Fruit fly (Drosophila melanogaster) whole organism, embryonic: ENCODE results near the gene Muc68E.

ENCODE experiments used
- Abd-B ChIP-seq: fragments of 200-800 bp; sonication (Bioruptor generic); optimal IDR thresholded peaks from 2 replicates; lab custom pipeline; 2018; ENCODE audit warnings: missing biosample characterization, mild to moderate bottlenecking, missing genetic modification characterization, moderate library complexity
- Atf3 ChIP-seq: fragments of 200-800 bp; sonication (Bioruptor generic); optimal IDR thresholded peaks from 3 replicates; lab custom pipeline; 2016; ENCODE audit warnings: missing biosample characterization, missing genetic modification characterization
- B-H1 ChIP-seq: fragments of 200-800 bp; sonication (Bioruptor generic); IDR thresholded peaks from 3 replicates; pipeline ENCODE4 v1.3.6; 2022; ENCODE audit warnings: missing biosample characterization, missing genetic modification characterization
- Bteb2 ChIP-seq: fragments of 200-800 bp; sonication (Bioruptor generic); optimal IDR thresholded peaks from 2 replicates; lab custom pipeline; 2016; ENCODE audit warnings: missing biosample characterization, missing genetic modification characterization
- CG11456 ChIP-seq: fragments of 200-800 bp; sonication (Bioruptor generic); IDR thresholded peaks from 3 replicates; pipeline ENCODE4 v1.3.6; 2022; ENCODE audit warnings: missing biosample characterization, missing genetic modification characterization
- CG12744 ChIP-seq: fragments of 200-800 bp; sonication (Bioruptor generic); optimal IDR thresholded peaks from 2 replicates; lab custom pipeline; 2016; ENCODE audit warnings: missing biosample characterization, missing genetic modification characterization
- CG13296 ChIP-seq: fragments of 200-800 bp; sonication (Bioruptor generic); optimal IDR thresholded peaks from 3 replicates; lab custom pipeline; 2018; ENCODE audit warnings: missing biosample characterization, mild to moderate bottlenecking, missing genetic modification characterization
- CG15696 ChIP-seq: fragments of 200-800 bp; sonication (Bioruptor generic); optimal IDR thresholded peaks from 2 replicates; lab custom pipeline; 2019; ENCODE audit warnings: missing biosample characterization, mild to moderate bottlenecking, missing genetic modification characterization, moderate library complexity
- CG17186 ChIP-seq: fragments of 200-800 bp; sonication (Bioruptor generic); optimal IDR thresholded peaks from 3 replicates; lab custom pipeline; 2017; ENCODE audit warnings: missing biosample characterization, missing genetic modification reagents, missing genetic modification characterization
- CG17829 ChIP-seq: fragments of 200-800 bp; optimal IDR thresholded peaks from 2 replicates; lab custom pipeline; 2019; ENCODE audit warnings: missing biosample characterization, mild to moderate bottlenecking, missing genetic modification characterization, moderate library complexity
- CG2202 ChIP-seq: fragments of 200-800 bp; sonication (Bioruptor generic); optimal IDR thresholded peaks from 2 replicates; lab custom pipeline; 2018; ENCODE audit warnings: missing biosample characterization, mild to moderate bottlenecking, missing genetic modification characterization
- CG31388 ChIP-seq: fragments of 200-800 bp; sonication (Bioruptor generic); optimal IDR thresholded peaks from 2 replicates; lab custom pipeline; 2016; ENCODE audit warnings: missing biosample characterization, missing genetic modification characterization
- CG34376 ChIP-seq: fragments of 200-800 bp; sonication (Bioruptor generic); optimal IDR thresholded peaks from 2 replicates; lab custom pipeline; 2018; ENCODE audit warnings: missing biosample characterization, mild to moderate bottlenecking, missing genetic modification characterization
- CG6254 ChIP-seq: fragments of 200-800 bp; sonication (Bioruptor generic); optimal IDR thresholded peaks from 3 replicates; lab custom pipeline; 2017; ENCODE audit warnings: mild to moderate bottlenecking, missing biosample characterization, missing genetic modification reagents, missing genetic modification characterization
- CG6813 ChIP-seq: fragments of 200-800 bp; sonication (Bioruptor generic); optimal IDR thresholded peaks from 2 replicates; lab custom pipeline; 2017; ENCODE audit warnings: missing biosample characterization, missing genetic modification characterization, mild to moderate bottlenecking, moderate library complexity, missing genetic modification reagents
- CG9609 ChIP-seq: fragments of 200-800 bp; sonication (Bioruptor generic); optimal IDR thresholded peaks from 3 replicates; lab custom pipeline; 2016; ENCODE audit warnings: missing biosample characterization, missing genetic modification characterization
- CG9727 ChIP-seq: fragments of 200-800 bp; sonication (Bioruptor generic); optimal IDR thresholded peaks from 3 replicates; lab custom pipeline; 2017; ENCODE audit warnings: missing biosample characterization, mild to moderate bottlenecking, missing genetic modification characterization
- CG9797 ChIP-seq: fragments of 200-800 bp; sonication (Bioruptor generic); optimal IDR thresholded peaks from 3 replicates; lab custom pipeline; 2018; ENCODE audit warnings: missing biosample characterization, mild to moderate bottlenecking, missing genetic modification characterization
- Chrac-16 ChIP-seq: fragments of 200-800 bp; sonication (Bioruptor generic); optimal IDR thresholded peaks from 3 replicates; lab custom pipeline; 2016; ENCODE audit warnings: missing biosample characterization, missing genetic modification characterization
- Dad ChIP-seq: fragments of 200-800 bp; sonication (Bioruptor generic); optimal IDR thresholded peaks from 3 replicates; lab custom pipeline; 2016; ENCODE audit warnings: missing biosample characterization, missing genetic modification characterization
- Doc3 ChIP-seq: fragments of 200-800 bp; sonication (Bioruptor generic); IDR thresholded peaks from 3 replicates; pipeline ENCODE4 v1.3.6; 2022; ENCODE audit warnings: missing biosample characterization, missing genetic modification characterization; ENCODE audit not compliant: partially characterized antibody
- Elba2 ChIP-seq: fragments of 200-800 bp; sonication (Bioruptor generic); optimal IDR thresholded peaks from 3 replicates; lab custom pipeline; 2016; ENCODE audit warnings: missing biosample characterization, missing genetic modification characterization
- HmgZ ChIP-seq: fragments of 200-800 bp; sonication (Bioruptor generic); optimal IDR thresholded peaks from 2 replicates; lab custom pipeline; 2018; ENCODE audit warnings: missing biosample characterization, mild to moderate bottlenecking, missing genetic modification characterization
- Med ChIP-seq: fragments of 200-800 bp; sonication (Bioruptor generic); peaks from one replicate; lab custom pipeline; 2016; ENCODE audit warnings: missing biosample characterization, missing genetic modification characterization, mild to moderate bottlenecking, inconsistent platforms, moderate library complexity
- Nf-YB ChIP-seq: fragments of 200-800 bp; sonication (Bioruptor generic); optimal IDR thresholded peaks from 3 replicates; lab custom pipeline; 2019; ENCODE audit warnings: missing biosample characterization, mild to moderate bottlenecking, missing genetic modification characterization, moderate library complexity
- Oli ChIP-seq: fragments of 200-800 bp; sonication (Bioruptor generic); optimal IDR thresholded peaks from 2 replicates; lab custom pipeline; 2018; ENCODE audit warnings: missing biosample characterization, mild to moderate bottlenecking, missing genetic modification characterization, moderate library complexity
- Tbp ChIP-seq: fragments of >200 bp; optimal IDR thresholded peaks from 2 replicates; lab custom pipeline; 2018; ENCODE audit warnings: missing biosample characterization, missing genetic modification characterization
- ato ChIP-seq: fragments of 200-800 bp; sonication (Bioruptor generic); IDR thresholded peaks from 2 replicates; pipeline ENCODE4 v1.3.6; 2022; ENCODE audit warnings: missing biosample characterization, missing genetic modification characterization; ENCODE audit not compliant: partially characterized antibody
- bab2 ChIP-seq: fragments of 200-800 bp; sonication (Bioruptor generic); optimal IDR thresholded peaks from 2 replicates; lab custom pipeline; 2016; ENCODE audit warnings: missing biosample characterization, missing genetic modification characterization
- cad ChIP-seq: fragments of >200 bp; optimal IDR thresholded peaks from 2 replicates; lab custom pipeline; 2017; ENCODE audit warnings: missing biosample characterization, missing genetic modification characterization
- cas ChIP-seq: fragments of 200-800 bp; sonication (Bioruptor generic); IDR thresholded peaks from 2 replicates; pipeline ENCODE4 v1.3.6; 2022; ENCODE audit warnings: missing biosample characterization, missing genetic modification characterization
- dmrt11E ChIP-seq: fragments of 200-800 bp; sonication (Bioruptor generic); optimal IDR thresholded peaks from 3 replicates; lab custom pipeline; 2018; ENCODE audit warnings: missing biosample characterization, mild to moderate bottlenecking, missing genetic modification characterization, moderate library complexity
- en ChIP-seq: fragments of 200-800 bp; sonication (Bioruptor generic); optimal IDR thresholded peaks from 2 replicates; lab custom pipeline; 2016; ENCODE audit warnings: missing biosample characterization, missing genetic modification characterization
- gcm2 ChIP-seq: fragments of 200-800 bp; sonication (Bioruptor generic); optimal IDR thresholded peaks from 2 replicates; lab custom pipeline; 2016; ENCODE audit warnings: missing biosample characterization, missing genetic modification characterization
- ham ChIP-seq: fragments of 200-800 bp; sonication (Bioruptor generic); IDR thresholded peaks from 2 replicates; pipeline ENCODE4 v1.3.6; 2022; ENCODE audit warnings: missing biosample characterization, missing genetic modification characterization
- her ChIP-seq: fragments of 200-800 bp; sonication (Bioruptor generic); optimal IDR thresholded peaks from 2 replicates; lab custom pipeline; 2016; ENCODE audit warnings: missing biosample characterization, missing genetic modification characterization
- ind ChIP-seq: fragments of 200-800 bp; sonication (Bioruptor generic); optimal IDR thresholded peaks from 3 replicates; lab custom pipeline; 2016; ENCODE audit warnings: missing biosample characterization, missing genetic modification characterization
- ken ChIP-seq: fragments of 200-800 bp; sonication (Bioruptor generic); IDR thresholded peaks from 3 replicates; pipeline ENCODE4 v1.3.6; 2022; ENCODE audit warnings: missing biosample characterization, missing genetic modification characterization
- lmd ChIP-seq: fragments of 200-800 bp; sonication (Bioruptor generic); IDR thresholded peaks from 2 replicates; pipeline ENCODE4 v1.3.6; 2022; ENCODE audit warnings: missing biosample characterization, missing genetic modification characterization
- oc ChIP-seq: fragments of 200-800 bp; sonication (Bioruptor generic); optimal IDR thresholded peaks from 2 replicates; lab custom pipeline; 2018; ENCODE audit warnings: missing biosample characterization, mild to moderate bottlenecking, missing genetic modification characterization, moderate library complexity
- onecut ChIP-seq: fragments of 200-800 bp; sonication (Bioruptor generic); IDR thresholded peaks from 2 replicates; pipeline ENCODE4 v1.3.6; 2022; ENCODE audit warnings: missing biosample characterization, missing genetic modification characterization
- pzg ChIP-seq: fragments of 200-800 bp; sonication (Bioruptor generic); optimal IDR thresholded peaks from 3 replicates; lab custom pipeline; 2018; ENCODE audit warnings: missing biosample characterization, mild to moderate bottlenecking, missing genetic modification characterization, moderate library complexity
- ranshi ChIP-seq: fragments of 200-800 bp; sonication (Bioruptor generic); IDR thresholded peaks from 2 replicates; pipeline ENCODE4 v1.3.6; 2022; ENCODE audit warnings: missing biosample characterization, missing genetic modification characterization
- seq ChIP-seq: fragments of 200-800 bp; sonication (Bioruptor generic); IDR thresholded peaks from 2 replicates; pipeline ENCODE4 v1.3.6; 2022; ENCODE audit warnings: missing biosample characterization, missing genetic modification characterization
- shn ChIP-seq: fragments of 200-800 bp; sonication (Bioruptor generic); optimal IDR thresholded peaks from 3 replicates; lab custom pipeline; 2016; ENCODE audit warnings: missing biosample characterization, missing genetic modification characterization
- sima ChIP-seq: fragments of 200-800 bp; sonication (Bioruptor generic); optimal IDR thresholded peaks from 2 replicates; lab custom pipeline; 2016; ENCODE audit warnings: missing biosample characterization, missing genetic modification characterization
- slp2 ChIP-seq: fragments of 200-800 bp; sonication (Bioruptor generic); optimal IDR thresholded peaks from 2 replicates; lab custom pipeline; 2016; ENCODE audit warnings: missing biosample characterization, missing genetic modification characterization
- trem ChIP-seq: fragments of 200-800 bp; optimal IDR thresholded peaks from 3 replicates; lab custom pipeline; 2019; ENCODE audit warnings: missing biosample characterization, mild to moderate bottlenecking, missing genetic modification characterization, moderate library complexity
- tup ChIP-seq: fragments of 200-800 bp; sonication (Bioruptor generic); optimal IDR thresholded peaks from 2 replicates; lab custom pipeline; 2016; ENCODE audit warnings: missing biosample characterization, mild to moderate bottlenecking, missing genetic modification characterization, moderate library complexity

The Muc68E gene

dm6 chr3L:12002321-12003248 lies 29.8 kb upstream of the Muc68E start, which contains the start of the genes Pop2 and CG6928 (continued):
- peak; percentile 22 for TF ChIP-seq CG34376
- peak; percentile 88 for TF ChIP-seq pzg
- TF ChIP-seq Abd-B (GFP tag; lab: Kevin White, UChicago) = peak; percentile 72
- peak; percentile 76 for TF ChIP-seq her (GFP tag; lab: Kevin White, UChicago)
- TF ChIP-seq trem (tag; lab: Kevin White, UChicago) = peak; percentile 86
- TF ChIP-seq CG9609 (GFP tag; lab: Kevin White, UChicago) = peak; percentile 83
- peak; percentile 71 for TF ChIP-seq lmd (GFP tag; lab: Robert Waterston, UW)
- TF ChIP-seq CG6254 (GFP tag; lab: Kevin White, UChicago) = no peak
- peak; percentile 55 for TF ChIP-seq tup (GFP tag; lab: Kevin White, UChicago)
- peak; percentile 80 for TF ChIP-seq slp2 (GFP tag; lab: Kevin White, UChicago)
- TF ChIP-seq Dad (GFP tag; lab: Kevin White, UChicago) = peak; percentile 82
- TF ChIP-seq bab2 (GFP tag; lab: Kevin White, UChicago) = peak; percentile 86
- TF ChIP-seq shn (GFP tag; lab: Kevin White, UChicago) = peak; percentile 84
- TF ChIP-seq CG11456 (GFP tag; lab: Robert Waterston, UW) = peak; percentile 71; the same call in 2 of the 3 replicates
- no peak for TF ChIP-seq en (GFP tag; lab: Kevin White, UChicago)
- peak; percentile 62 for TF ChIP-seq CG17186 (GFP tag; lab: Kevin White, UChicago)
- TF ChIP-seq CG12744 (GFP tag; lab: Kevin White, UChicago) = peak; percentile 68
- TF ChIP-seq oc = no peak
- TF ChIP-seq gcm2 = peak; percentile 2
- TF ChIP-seq ato = peak; percentile 76; the same call in 1 of the 2 replicates
- TF ChIP-seq onecut (GFP tag; lab: Robert Waterston, UW) = no peak
- peak; percentile 80 for TF ChIP-seq ind (GFP tag; lab: Kevin White, UChicago)
- peak; percentile 61 for TF ChIP-seq CG31388 (GFP tag; lab: Kevin White, UChicago)
- TF ChIP-seq cad = no peak
- TF ChIP-seq ken = peak; percentile 79; the same call in 2 of the 3 replicates
- TF ChIP-seq CG2202 (tag; lab: Kevin White, UChicago) = no peak
- peak; percentile 65 for TF ChIP-seq ranshi (GFP tag; lab: Robert Waterston, UW)
- TF ChIP-seq HmgZ (tag; lab: Kevin White, UChicago) = peak; percentile 80
- TF ChIP-seq Bteb2 = peak; percentile 83
- TF ChIP-seq sima = peak; percentile 24
- TF ChIP-seq cas (GFP tag; lab: Robert Waterston, UW) = peak; percentile 32; the same call in 1 of the 2 replicates
- peak; percentile 55; the same call in 2 of the 3 replicates for TF ChIP-seq B-H1
- peak; percentile 87 for TF ChIP-seq Doc3
- 0 out of 2 replicates have a peak, but pooled peaks have one; percentile 39 for TF ChIP-seq ham (GFP tag; lab: Robert Waterston, UW)
- TF ChIP-seq Chrac-16 = peak; percentile 84
- peak; percentile 58; the same call in 1 of the 2 replicates for TF ChIP-seq seq
- TF ChIP-seq Tbp (GFP tag; lab: Kevin White, UChicago) = no peak
- TF ChIP-seq CG6813 (GFP tag; lab: Kevin White, UChicago) = no peak
- peak; percentile 67 for TF ChIP-seq CG9797
- TF ChIP-seq CG9727 (GFP tag; lab: Kevin White, UChicago) = peak; percentile 72
- no peak for TF ChIP-seq Elba2 (GFP tag; lab: Kevin White, UChicago)
- peak; percentile 21 for TF ChIP-seq Nf-YB (GFP tag; lab: Kevin White, UChicago)
- TF ChIP-seq Oli (tag; lab: Kevin White, UChicago) = peak; percentile 44
- peak; percentile 98 for TF ChIP-seq Med (GFP tag; lab: Kevin White, UChicago)
- peak; percentile 45 for TF ChIP-seq dmrt11E (tag; lab: Kevin White, UChicago)
- TF ChIP-seq CG13296 = no peak
- TF ChIP-seq CG15696 (tag; lab: Kevin White, UChicago) = peak; percentile 37
- TF ChIP-seq Atf3 (GFP tag; lab: Kevin White, UChicago) = peak; percentile 48
- peak; percentile 58 for TF ChIP-seq CG17829 (tag; lab: Kevin White, UChicago)
